Worm (Caenorhabditis elegans) whole organism, L1 larva: ENCODE measurements around the gene tag-120.
A peak's percentile ranks its signal among the peaks of the same experiment; 100 is the strongest.

Experiments
- F16B12.6 ChIP-seq: fragments of 150-350 bp; optimal IDR thresholded peaks from 2 replicates; lab custom pipeline; 2014; ENCODE audit warnings: missing biosample characterization, missing genetic modification characterization
- aha-1 ChIP-seq: fragments of 150-350 bp; optimal IDR thresholded peaks from 2 replicates; lab custom pipeline; 2014; ENCODE audit warnings: missing biosample characterization, missing genetic modification characterization
- alr-1 ChIP-seq: fragments of 200-800 bp; sonication (Bioruptor generic); optimal IDR thresholded peaks from 2 replicates; lab custom pipeline; 2018; ENCODE audit warnings: borderline replicate concordance, mild to moderate bottlenecking, missing genetic modification characterization, missing compliant biosample characterization
- aly-2 ChIP-seq: fragments of 150-350 bp; optimal IDR thresholded peaks from 2 replicates; lab custom pipeline; 2014; ENCODE audit warnings: missing biosample characterization, missing genetic modification characterization
- ama-1 ChIP-seq: fragments of 150-350 bp; optimal IDR thresholded peaks from 2 replicates; lab custom pipeline; 2014
- blmp-1 ChIP-seq: fragments of 150-350 bp; optimal IDR thresholded peaks from 2 replicates; lab custom pipeline; 2014; ENCODE audit warnings: missing biosample characterization, missing genetic modification characterization
- ceh-82 ChIP-seq, 3 experiments: fragments of 150-350 bp in 1 of 3; sonication (generic microtip) in 2 of 3; optimal IDR thresholded peaks; 2 replicates each; lab custom pipeline; 2014 to 2017; ENCODE audit warnings: missing biosample characterization in 3 of 3, missing genetic modification characterization in 3 of 3
- ceh-88 ChIP-seq: fragments of 200-800 bp; sonication (Bioruptor generic); IDR thresholded peaks from 2 replicates; pipeline ENCODE4 v1.3.6; 2022; ENCODE audit warnings: missing genetic modification characterization, missing compliant biosample characterization
- dpl-1 ChIP-seq, 3 experiments: fragments of 150-350 bp in 2 of 3; sonication (generic microtip) in 1 of 3; optimal IDR thresholded peaks; 2 replicates each; lab custom pipeline; 2014 to 2017; ENCODE audit warnings: missing biosample characterization in 3 of 3, missing genetic modification characterization in 3 of 3, missing genetic modification reagents in 3 of 3
- efl-1 ChIP-seq, 4 experiments: fragments of 150-350 bp; optimal IDR thresholded peaks in 3 of 4; peaks in 1 of 4; 1 replicate in 1 of 4; 2 replicates in 3 of 4; lab custom pipeline; 2014; ENCODE audit warnings: missing biosample characterization in 2 of 4, missing genetic modification characterization in 2 of 4, missing genetic modification reagents in 2 of 4
- efl-3 ChIP-seq: fragments of 200-800 bp; sonication (Bioruptor generic); optimal IDR thresholded peaks from 2 replicates; lab custom pipeline; 2018; ENCODE audit warnings: mild to moderate bottlenecking, missing genetic modification characterization, missing compliant biosample characterization
- egl-13 ChIP-seq: sonication (generic microtip); optimal IDR thresholded peaks from 2 replicates; lab custom pipeline; 2016; ENCODE audit warnings: missing genotype, missing genetic modification reagents, missing genetic modification characterization, missing compliant biosample characterization
- elt-3 ChIP-seq, 6 experiments: fragments of 150-350 bp in 1 of 6; sonication (generic microtip); optimal IDR thresholded peaks; 2 replicates each; lab custom pipeline; 2017 to 2018; ENCODE audit warnings: missing biosample characterization in 6 of 6, missing genetic modification characterization in 6 of 6, inconsistent platforms in 1 of 6
- fkh-10 ChIP-seq: sonication (generic microtip); optimal IDR thresholded peaks from 2 replicates; lab custom pipeline; 2017; ENCODE audit warnings: missing biosample characterization, missing genetic modification reagents, missing genetic modification characterization
- fkh-4 ChIP-seq: sonication (generic microtip); optimal IDR thresholded peaks from 2 replicates; lab custom pipeline; 2016; ENCODE audit warnings: missing compliant biosample characterization, missing genetic modification characterization, borderline replicate concordance
- fkh-8 ChIP-seq: sonication (generic microtip); optimal IDR thresholded peaks from 2 replicates; lab custom pipeline; 2016; ENCODE audit warnings: mild to moderate bottlenecking, missing genetic modification characterization, missing compliant biosample characterization
- hpl-2 ChIP-seq: fragments of 150-350 bp; optimal IDR thresholded peaks from 2 replicates; lab custom pipeline; 2014; ENCODE audit warnings: missing biosample characterization, missing genetic modification reagents, missing genetic modification characterization
- irx-1 ChIP-seq: sonication (generic microtip); optimal IDR thresholded peaks from 2 replicates; lab custom pipeline; 2016; ENCODE audit warnings: missing genetic modification characterization, missing compliant biosample characterization
- jun-1 ChIP-seq: fragments of 150-350 bp; optimal IDR thresholded peaks from 2 replicates; lab custom pipeline; 2014; ENCODE audit warnings: missing biosample characterization, missing genetic modification reagents, missing genetic modification characterization
- lin-14 ChIP-seq: fragments of 200-800 bp; sonication (Bioruptor generic); optimal IDR thresholded peaks from 2 replicates; lab custom pipeline; 2018; ENCODE audit warnings: mild to moderate bottlenecking, missing genetic modification characterization, moderate library complexity, missing compliant biosample characterization
- lin-39 ChIP-seq: fragments of 150-350 bp; optimal IDR thresholded peaks from 2 replicates; lab custom pipeline; 2014; ENCODE audit warnings: missing biosample characterization, missing genetic modification reagents, missing genetic modification characterization
- lsy-2 ChIP-seq, 2 experiments: fragments of 150-350 bp; optimal IDR thresholded peaks; 2 replicates each; lab custom pipeline; 2014; ENCODE audit warnings: missing biosample characterization in 2 of 2, missing genetic modification characterization in 2 of 2
- mep-1 ChIP-seq: fragments of 150-350 bp; optimal IDR thresholded peaks from 2 replicates; lab custom pipeline; 2014; ENCODE audit warnings: missing biosample characterization, missing genetic modification characterization
- nhr-20 ChIP-seq: sonication (generic microtip); optimal IDR thresholded peaks from 2 replicates; lab custom pipeline; 2016; ENCODE audit warnings: mild to moderate bottlenecking, missing genetic modification characterization, missing compliant biosample characterization
- nhr-47 ChIP-seq: sonication (generic microtip); optimal IDR thresholded peaks from 2 replicates; lab custom pipeline; 2016; ENCODE audit warnings: mild to moderate bottlenecking, missing genetic modification characterization, moderate library complexity, missing compliant biosample characterization
- nhr-71 ChIP-seq: sonication (generic microtip); optimal IDR thresholded peaks from 2 replicates; lab custom pipeline; 2016; ENCODE audit warnings: mild to moderate bottlenecking, missing genetic modification characterization, moderate library complexity, missing compliant biosample characterization
- nhr-76 ChIP-seq: sonication (generic microtip); optimal IDR thresholded peaks from 2 replicates; lab custom pipeline; 2017; ENCODE audit warnings: missing biosample characterization, missing genetic modification characterization
- nhr-77 ChIP-seq: fragments of 150-350 bp; optimal IDR thresholded peaks from 2 replicates; lab custom pipeline; 2014; ENCODE audit warnings: missing biosample characterization, missing genetic modification characterization
- nhr-90 ChIP-seq: sonication (generic microtip); optimal IDR thresholded peaks from 2 replicates; lab custom pipeline; 2016; ENCODE audit warnings: mild to moderate bottlenecking, missing genetic modification characterization, missing compliant biosample characterization; ENCODE audit not compliant: poor library complexity
- pag-3 ChIP-seq: sonication (generic microtip); optimal IDR thresholded peaks from 2 replicates; lab custom pipeline; 2017; ENCODE audit warnings: missing genetic modification characterization, mild to moderate bottlenecking, missing compliant biosample characterization, antibody characterized with exemption, borderline replicate concordance; ENCODE audit not compliant: insufficient read depth
- pax-3 ChIP-seq: fragments of 200-800 bp; sonication (Bioruptor generic); optimal IDR thresholded peaks from 2 replicates; lab custom pipeline; 2018; ENCODE audit warnings: mild to moderate bottlenecking, missing genetic modification characterization, moderate library complexity, missing compliant biosample characterization
- pqm-1 ChIP-seq: sonication (generic microtip); optimal IDR thresholded peaks from 3 replicates; lab custom pipeline; 2017; ENCODE audit warnings: missing biosample characterization, missing genetic modification characterization
- rnt-1 ChIP-seq: sonication (generic microtip); optimal IDR thresholded peaks from 2 replicates; lab custom pipeline; 2016; ENCODE audit warnings: mild to moderate bottlenecking, missing genetic modification characterization, moderate library complexity, missing compliant biosample characterization
- skn-1 ChIP-seq: fragments of 150-350 bp; optimal IDR thresholded peaks from 2 replicates; lab custom pipeline; 2014; ENCODE audit warnings: missing biosample characterization, missing genetic modification characterization
- snpc-4 ChIP-seq: fragments of 150-350 bp; optimal IDR thresholded peaks from 2 replicates; lab custom pipeline; 2014; ENCODE audit warnings: missing biosample characterization, missing genetic modification characterization
- sox-4 ChIP-seq: sonication (generic microtip); optimal IDR thresholded peaks from 2 replicates; lab custom pipeline; 2016; ENCODE audit warnings: missing genetic modification characterization, missing compliant biosample characterization
- sptf-1 ChIP-seq: fragments of 150-350 bp; optimal IDR thresholded peaks from 2 replicates; lab custom pipeline; 2014; ENCODE audit warnings: missing biosample characterization, missing genetic modification characterization
- sup-37 ChIP-seq: fragments of 200-800 bp; sonication (Bioruptor generic); optimal IDR thresholded peaks from 2 replicates; lab custom pipeline; 2018; ENCODE audit warnings: mild to moderate bottlenecking, missing genetic modification characterization, missing compliant biosample characterization
- unc-30 ChIP-seq: sonication (generic microtip); optimal IDR thresholded peaks from 2 replicates; lab custom pipeline; 2017; ENCODE audit warnings: missing biosample characterization, missing genetic modification characterization
- unc-86 ChIP-seq: sonication (generic microtip); optimal IDR thresholded peaks from 2 replicates; lab custom pipeline; 2016; ENCODE audit warnings: missing genetic modification characterization, missing compliant biosample characterization
- unc-98 ChIP-seq: fragments of 200-800 bp; sonication (Bioruptor generic); IDR thresholded peaks from 2 replicates; pipeline ENCODE4 v1.3.6; 2022; ENCODE audit warnings: missing genetic modification characterization, missing compliant biosample characterization
- xbp-1 ChIP-seq: sonication (generic microtip); optimal IDR thresholded peaks from 2 replicates; lab custom pipeline; 2016; ENCODE audit warnings: missing genetic modification characterization, missing compliant biosample characterization
- ztf-4 ChIP-seq: fragments of 150-350 bp; optimal IDR thresholded peaks from 2 replicates; lab custom pipeline; 2014; ENCODE audit warnings: missing biosample characterization, missing genetic modification characterization

tag-120 gene

ce11 chrV:9733920-9734454 lies 24.4 kb upstream of the tag-120 start, which contains the start of gene cal-7:
TSS of gene cal-7 (plus strand) at chrV:9734103.
- TF ChIP-seq egl-13 (tag; lab: Kevin White, UChicago) (peak; percentile 1), fkh-8 (tag; lab: Kevin White, UChicago) (peak; percentile 2), aly-2 (tag; lab: Kevin White, UChicago) (peak; percentile 10), ztf-4 (tag; lab: Kevin White, UChicago) (peak; percentile 35), lsy-2 (tag; optimal IDR thresholded peaks at IDR 0.05; lab: Kevin White, UChicago) (peak in 1 of 2 experiments; percentile 24), nhr-71 (peak; percentile 5), pax-3 (no peak), hpl-2 (GFP tag; lab: Kevin White, UChicago) (no peak)

- TF ChIP-seq irx-1 (tag; lab: Kevin White, UChicago): no peak
- peak in 1 of 3 experiments; percentile 43 for TF ChIP-seq ceh-82 (tag; optimal IDR thresholded peaks at IDR 0.05; lab: Kevin White, UChicago)
- no peak for TF ChIP-seq F16B12.6 (tag; lab: Kevin White, UChicago)
- no peak for TF ChIP-seq alr-1 (tag; lab: Kevin White, UChicago)
- no peak for TF ChIP-seq unc-30
- TF ChIP-seq unc-86 (tag; lab: Kevin White, UChicago): no peak
- TF ChIP-seq pag-3 (tag; lab: Kevin White, UChicago): no peak
- peak; percentile 71 for TF ChIP-seq blmp-1 (tag; lab: Kevin White, UChicago)
- TF ChIP-seq dpl-1 (GFP tag; optimal IDR thresholded peaks at IDR 0.05; lab: Kevin White, UChicago): no peak
- no peak for TF ChIP-seq sptf-1 (tag; lab: Kevin White, UChicago)
- peak in 1 of 2 experiments; percentile 37 for TF ChIP-seq lsy-2 (tag; optimal IDR thresholded peaks at IDR 0.05; lab: Kevin White, UChicago)
- TF ChIP-seq mep-1 (tag; lab: Kevin White, UChicago): peak; percentile 20
- no peak for TF ChIP-seq pqm-1 (tag; lab: Kevin White, UChicago)
- TF ChIP-seq nhr-20: no peak
- TF ChIP-seq lin-14 (GFP tag; lab: Kevin White, UChicago): peak; percentile 62
- TF ChIP-seq unc-98: no peak
- TF ChIP-seq efl-1 (optimal IDR thresholded peaks at IDR 0.05; lab: Kevin White, UChicago): no peak
- TF ChIP-seq efl-1 (GFP tag; optimal IDR thresholded peaks at IDR 0.05 in 1 of 2; lab: Kevin White, UChicago): peak in 1 of 2 experiments; percentile 90
Observed at ce11 chrV:9731852-9732251, 22.2 kb upstream of the tag-120 start.

DNA sequence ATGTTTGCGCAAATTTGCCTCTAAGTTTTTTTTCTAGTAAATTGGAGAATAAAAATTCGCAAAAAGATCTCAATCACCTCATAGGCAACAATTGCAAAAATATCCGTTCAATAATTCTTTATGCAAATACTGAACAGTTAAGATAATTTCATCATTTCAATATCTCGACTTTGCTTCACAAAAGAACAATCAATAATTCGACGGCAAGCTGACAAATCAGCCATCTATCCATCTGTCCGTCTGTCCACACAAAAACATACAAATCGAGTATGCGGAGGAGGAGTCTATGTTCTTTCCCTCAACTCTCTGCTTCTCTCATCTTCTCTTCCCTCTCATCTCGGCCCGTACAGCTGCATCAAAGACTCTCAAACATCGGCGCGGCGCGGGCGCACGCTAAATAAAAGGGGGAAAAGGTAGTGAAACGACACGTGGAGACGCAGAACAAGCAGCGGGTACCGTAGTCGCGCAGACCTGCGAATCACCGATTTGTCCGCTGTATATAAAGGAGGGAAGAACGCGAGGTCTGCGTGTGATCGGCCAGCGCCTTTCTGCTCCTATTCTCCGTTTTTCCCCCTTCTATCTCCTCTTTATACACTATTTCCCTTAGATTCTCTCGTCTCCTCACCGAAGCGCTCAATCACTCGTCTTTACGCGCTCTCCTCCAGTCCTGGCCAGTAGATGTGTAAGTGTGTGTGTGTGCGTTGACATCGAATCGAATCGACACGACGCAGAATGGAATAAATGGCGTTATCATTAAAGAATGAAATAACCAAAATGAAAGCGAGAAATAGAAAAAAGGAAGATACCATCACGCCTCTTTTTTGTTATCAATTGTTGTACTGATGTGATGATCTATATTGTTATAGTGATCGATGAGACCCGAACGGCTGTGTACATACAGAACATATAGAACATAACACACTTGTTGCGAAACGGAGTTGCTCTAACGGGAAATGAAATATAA lies 21.4 kb upstream of the tag-120 start:
- peak; percentile 24 for TF ChIP-seq lin-39
- TF ChIP-seq efl-1 (optimal IDR thresholded peaks at IDR 0.05; lab: Kevin White, UChicago): peak; percentile 82 to 84
- peak; percentile 63 to 95 for TF ChIP-seq efl-1 (GFP tag; optimal IDR thresholded peaks at IDR 0.05 in 1 of 2; lab: Kevin White, UChicago)
- TF ChIP-seq skn-1 (tag; lab: Kevin White, UChicago): peak; percentile 80
- peak; percentile 70 for TF ChIP-seq rnt-1 (tag; lab: Kevin White, UChicago)
- TF ChIP-seq blmp-1 (tag; lab: Kevin White, UChicago): peak; percentile 89
- peak; percentile 87 for TF ChIP-seq irx-1 (tag; lab: Kevin White, UChicago)
- TF ChIP-seq xbp-1 (tag; lab: Kevin White, UChicago): peak; percentile 98
- peak; percentile 87 for TF ChIP-seq sox-4 (tag; lab: Kevin White, UChicago)
- TF ChIP-seq aha-1 (tag; lab: Kevin White, UChicago): no peak
- peak; percentile 96 for TF ChIP-seq unc-86 (tag; lab: Kevin White, UChicago)
- TF ChIP-seq sptf-1 (tag; lab: Kevin White, UChicago): no peak
- peak; percentile 40 for TF ChIP-seq fkh-4 (tag; lab: Kevin White, UChicago)
- peak; percentile 92 for TF ChIP-seq nhr-76
- peak; percentile 95 for TF ChIP-seq nhr-47 (tag; lab: Kevin White, UChicago)
- peak; percentile 91 for TF ChIP-seq aly-2 (tag; lab: Kevin White, UChicago)
- peak; percentile 86 for TF ChIP-seq egl-13 (tag; lab: Kevin White, UChicago)
- TF ChIP-seq ceh-88: peak; percentile 87
- TF ChIP-seq snpc-4 (tag; lab: Kevin White, UChicago): peak; percentile 80
- peak; percentile 100 for TF ChIP-seq ama-1
- peak; percentile 98 for TF ChIP-seq nhr-20
- peak; percentile 96 for TF ChIP-seq fkh-10 (GFP tag; lab: Kevin White, UChicago)
- TF ChIP-seq nhr-90 (tag; lab: Kevin White, UChicago): peak; percentile 89
- peak; percentile 49 for TF ChIP-seq efl-3
- peak; percentile 96 for TF ChIP-seq jun-1 (tag; lab: Kevin White, UChicago)
- peak in 3 of 6 experiments; percentile 50 to 81 (median 72) for TF ChIP-seq elt-3 (tag; optimal IDR thresholded peaks at IDR 0.05; lab: Kevin White, UChicago)
- peak; percentile 98 for TF ChIP-seq nhr-71
- TF ChIP-seq sup-37 (GFP tag; lab: Kevin White, UChicago): peak; percentile 65
- peak; percentile 94 for TF ChIP-seq nhr-77 (tag; lab: Kevin White, UChicago)
